Worm (Caenorhabditis elegans): ENCODE data around the gene srab-6.

srab-6 gene

ce11 chrV:3151862-3152261 is at the start of gene srab-6:
TSS of gene srab-6 (minus strand) at chrV:3151962.
- TF ChIP-seq lir-3 (tag; optimal IDR thresholded peaks at IDR 0.05) (no peak), ztf-11 (tag; optimal IDR thresholded peaks at IDR 0.05) (no peak), zfp-3 (GFP tag; conservative IDR thresholded peaks at IDR 0.05) (no peak), aly-2 (tag; optimal IDR thresholded peaks at IDR 0.05) (no peak), saeg-2 (GFP tag; IDR thresholded peaks at IDR 0.05) (no peak), F26F4.8 (GFP tag; conservative IDR thresholded peaks at IDR 0.05) (no peak), mdl-1 (tag; optimal IDR thresholded peaks at IDR 0.05) (no peak), rbr-2 (tag; optimal IDR thresholded peaks at IDR 0.05) (no peak), daf-19 (GFP tag; conservative IDR thresholded peaks at IDR 0.05) (no peak), ZK546.5 (tag; optimal IDR thresholded peaks at IDR 0.05) (no peak), cey-2 (tag; optimal IDR thresholded peaks at IDR 0.05; ENCODE audit: borderline replicate concordance, insufficient read depth) (no peak), unc-39 (tag; optimal IDR thresholded peaks at IDR 0.05) (no peak)

ce11 chrV:3200323-3200722 is 48.6 kb upstream of the srab-6 start, which contains the start of gene K08D9.4:
TSS of gene K08D9.4 (minus strand) at chrV:3200423.
- no peak for TF ChIP-seq mdt-29 (GFP tag; IDR thresholded peaks at IDR 0.05)
- TF ChIP-seq ceh-44 (GFP tag; IDR thresholded peaks at IDR 0.05) = no peak
- no peak for TF ChIP-seq vab-7 (GFP tag; IDR thresholded peaks at IDR 0.05)
- no peak for TF ChIP-seq pqm-1 (tag; optimal IDR thresholded peaks at IDR 0.05)
- no peak for TF ChIP-seq spr-1 (tag; optimal IDR thresholded peaks at IDR 0.05)
- no peak for TF ChIP-seq lir-3 (tag; optimal IDR thresholded peaks at IDR 0.05)
- no peak for TF ChIP-seq tag-97 (GFP tag; IDR thresholded peaks at IDR 0.05)
- TF ChIP-seq F44E2.7 (GFP tag; IDR thresholded peaks at IDR 0.05) = no peak

- TF ChIP-seq lsy-2 (tag; optimal IDR thresholded peaks at IDR 0.05) (peak in 1 of 2 experiments; percentile 11), hlh-30 (tag; optimal IDR thresholded peaks at IDR 0.05; ENCODE audit: insufficient read depth) (peak; percentile 3), nhr-28 (tag; optimal IDR thresholded peaks at IDR 0.05) (peak; percentile 90), lin-38 (GFP tag; IDR thresholded peaks at IDR 0.05) (peak; percentile 31; the same call in 1 of the 2 replicates), lim-7 (GFP tag; IDR thresholded peaks at IDR 0.05) (no peak), Y75B8A.6 (GFP tag; IDR thresholded peaks at IDR 0.05) (no peak), dve-1 (tag; optimal IDR thresholded peaks at IDR 0.05; ENCODE audit: insufficient read depth) (peak; percentile 35), nhr-48 (tag; optimal IDR thresholded peaks at IDR 0.05) (peak; percentile 88), nhr-11 (tag; optimal IDR thresholded peaks at IDR 0.05) (peak; percentile 94), F49E8.2 (tag; optimal IDR thresholded peaks at IDR 0.05; ENCODE audit: borderline replicate concordance) (no peak), hlh-11 (tag; optimal IDR thresholded peaks at IDR 0.05) (peak; percentile 11), mep-1 (tag; optimal IDR thresholded peaks at IDR 0.05) (peak; percentile 20)
Measured at ce11 chrV:3196832-3197329, 45.1 kb upstream of the srab-6 start, which contains the start of the genes Y73C8B.1 and Y73C8B.5. TSS of gene Y73C8B.1 (minus strand) at chrV:3196882. TSS of gene Y73C8B.5 (plus strand) at chrV:3197268.

- TF ChIP-seq mxl-2 (GFP tag; conservative IDR thresholded peaks at IDR 0.05) (no peak), lim-7 (GFP tag; IDR thresholded peaks at IDR 0.05) (no peak), daf-12 (tag; optimal IDR thresholded peaks at IDR 0.05) (no peak), egl-27 (tag; optimal IDR thresholded peaks at IDR 0.05) (no peak), lin-38 (GFP tag; IDR thresholded peaks at IDR 0.05) (no peak), lin-29 (GFP tag; IDR thresholded peaks at IDR 0.05) (no peak), egl-43 (GFP tag; IDR thresholded peaks at IDR 0.05) (no peak), tag-97 (GFP tag; IDR thresholded peaks at IDR 0.05) (no peak), duxl-1 (tag; optimal IDR thresholded peaks at IDR 0.05; ENCODE audit: poor library complexity) (no peak), unc-130 (GFP tag; optimal IDR thresholded peaks at IDR 0.05) (no peak), zip-11 (GFP tag; IDR thresholded peaks at IDR 0.05) (no peak), aly-2 (tag; optimal IDR thresholded peaks at IDR 0.05) (no peak), madf-5 (GFP tag; IDR thresholded peaks at IDR 0.05) (no peak), gei-8 (GFP tag; optimal IDR thresholded peaks at IDR 0.05) (no peak)
Measured at ce11 chrV:3195814-3196213, 44.1 kb upstream of the srab-6 start.

Data from whole organism, L4 larva.